Fruit fly (Drosophila melanogaster) whole organism, prepupa: ENCODE measurements around the gene Hph.

ENCODE experiments used
- Blimp-1 ChIP-seq: fragments of 200-800 bp; sonication (Bioruptor generic); optimal IDR thresholded peaks from 3 replicates; lab custom pipeline; 2017; ENCODE audit warnings: missing biosample characterization, missing genetic modification characterization, mild to moderate bottlenecking, moderate library complexity, missing genetic modification reagents
- CG10631 ChIP-seq: fragments of 200-800 bp; sonication (Bioruptor generic); optimal IDR thresholded peaks from 2 replicates; lab custom pipeline; 2016; ENCODE audit warnings: missing biosample characterization, missing genetic modification characterization
- CG11294 ChIP-seq: fragments of 200-800 bp; sonication (Bioruptor generic); IDR thresholded peaks from 2 replicates; pipeline ENCODE4 v1.3.6; 2022; ENCODE audit warnings: missing biosample characterization, missing genetic modification characterization
- CG11762 ChIP-seq: fragments of 200-800 bp; sonication (Bioruptor generic); optimal IDR thresholded peaks from 3 replicates; lab custom pipeline; 2016; ENCODE audit warnings: missing biosample characterization, missing genetic modification characterization; ENCODE audit not compliant: insufficient read depth
- CG11902 ChIP-seq: fragments of 200-800 bp; sonication (Bioruptor generic); optimal IDR thresholded peaks from 3 replicates; lab custom pipeline; 2016; ENCODE audit warnings: missing biosample characterization, missing genetic modification characterization
- CG1621 ChIP-seq: fragments of 200-800 bp; sonication (Bioruptor generic); optimal IDR thresholded peaks from 3 replicates; lab custom pipeline; 2018; ENCODE audit warnings: missing biosample characterization, mild to moderate bottlenecking, missing genetic modification characterization
- CG3032 ChIP-seq: fragments of 200-800 bp; optimal IDR thresholded peaks from 2 replicates; lab custom pipeline; 2019; ENCODE audit warnings: missing biosample characterization, mild to moderate bottlenecking, missing genetic modification characterization, moderate library complexity
- CG3919 ChIP-seq: fragments of 200-800 bp; sonication (Bioruptor generic); optimal IDR thresholded peaks from 3 replicates; lab custom pipeline; 2016; ENCODE audit warnings: missing biosample characterization, missing genetic modification characterization
- CG4318 ChIP-seq: fragments of 200-800 bp; sonication (Bioruptor generic); optimal IDR thresholded peaks from 3 replicates; lab custom pipeline; 2017; ENCODE audit warnings: missing biosample characterization, mild to moderate bottlenecking, missing genetic modification characterization
- CG6163 ChIP-seq: fragments of 200-800 bp; sonication (Bioruptor generic); IDR thresholded peaks from 3 replicates; pipeline ENCODE4 v1.3.6; 2022; ENCODE audit warnings: missing biosample characterization, missing genetic modification characterization
- CG6792 ChIP-seq: fragments of 200-800 bp; sonication (Bioruptor generic); optimal IDR thresholded peaks from 3 replicates; lab custom pipeline; 2016; ENCODE audit warnings: missing biosample characterization, missing genetic modification characterization
- CG6808 ChIP-seq: fragments of 200-800 bp; sonication (Bioruptor generic); optimal IDR thresholded peaks from 3 replicates; lab custom pipeline; 2017; ENCODE audit warnings: missing biosample characterization, missing genetic modification characterization, mild to moderate bottlenecking, moderate library complexity, missing genetic modification reagents
- CG7368 ChIP-seq: fragments of 200-800 bp; sonication (Bioruptor generic); optimal IDR thresholded peaks from 3 replicates; lab custom pipeline; 2016; ENCODE audit warnings: missing biosample characterization, missing genetic modification characterization
- CG8119 ChIP-seq: fragments of 200-800 bp; sonication (Bioruptor generic); IDR thresholded peaks from 3 replicates; pipeline ENCODE4 v1.3.6; 2022; ENCODE audit warnings: missing biosample characterization, missing genetic modification characterization
- CG9139 ChIP-seq: fragments of 200-800 bp; sonication (Bioruptor generic); optimal IDR thresholded peaks from 3 replicates; lab custom pipeline; 2017; ENCODE audit warnings: missing biosample characterization, mild to moderate bottlenecking, missing genetic modification characterization
- Eip75B ChIP-seq: fragments of 200-800 bp; sonication (Bioruptor generic); optimal IDR thresholded peaks from 3 replicates; lab custom pipeline; 2016; ENCODE audit warnings: missing biosample characterization, missing genetic modification characterization
- Eip78C ChIP-seq: fragments of 200-800 bp; sonication (Bioruptor generic); peaks from one replicate; lab custom pipeline; 2016; ENCODE audit warnings: missing biosample characterization, missing genetic modification characterization
- Eip93F ChIP-seq: fragments of 200-800 bp; sonication (Bioruptor generic); optimal IDR thresholded peaks from 2 replicates; lab custom pipeline; 2016; ENCODE audit warnings: missing biosample characterization, mild to moderate bottlenecking, missing genetic modification characterization
- Ets96B ChIP-seq: fragments of 200-800 bp; optimal IDR thresholded peaks from 2 replicates; lab custom pipeline; 2019; ENCODE audit warnings: missing biosample characterization, mild to moderate bottlenecking, missing genetic modification characterization, moderate library complexity
- Hr39 ChIP-seq: fragments of 200-800 bp; sonication (Bioruptor generic); optimal IDR thresholded peaks from 2 replicates; lab custom pipeline; 2016; ENCODE audit warnings: missing biosample characterization, missing genetic modification characterization
- Lpt ChIP-seq: fragments of 200-800 bp; sonication (Bioruptor generic); optimal IDR thresholded peaks from 3 replicates; lab custom pipeline; 2016; ENCODE audit warnings: missing biosample characterization, missing genetic modification characterization
- Met ChIP-seq: fragments of 200-800 bp; sonication (Bioruptor generic); optimal IDR thresholded peaks from 3 replicates; lab custom pipeline; 2016; ENCODE audit warnings: missing biosample characterization, missing genetic modification characterization
- OdsH ChIP-seq: fragments of 200-800 bp; sonication (Bioruptor generic); optimal IDR thresholded peaks from 3 replicates; lab custom pipeline; 2016; ENCODE audit warnings: missing biosample characterization, missing genetic modification characterization
- Sox102F ChIP-seq: fragments of 200-800 bp; sonication (Bioruptor generic); optimal IDR thresholded peaks from 2 replicates; lab custom pipeline; 2016; ENCODE audit warnings: missing biosample characterization, mild to moderate bottlenecking, missing genetic modification characterization
- Sox14 ChIP-seq: fragments of 200-800 bp; sonication (Bioruptor generic); optimal IDR thresholded peaks from 3 replicates; lab custom pipeline; 2016; ENCODE audit warnings: missing biosample characterization, missing genetic modification characterization
- Sox15 ChIP-seq: fragments of 200-800 bp; sonication (Bioruptor generic); optimal IDR thresholded peaks from 3 replicates; lab custom pipeline; 2016; ENCODE audit warnings: missing biosample characterization, missing genetic modification characterization
- achi ChIP-seq: fragments of 200-800 bp; sonication (Bioruptor generic); optimal IDR thresholded peaks from 3 replicates; lab custom pipeline; 2016; ENCODE audit warnings: missing biosample characterization, missing genetic modification characterization
- cyc ChIP-seq: fragments of 200-800 bp; sonication (Bioruptor generic); optimal IDR thresholded peaks from 3 replicates; lab custom pipeline; 2016; ENCODE audit warnings: missing biosample characterization, missing genetic modification characterization
- dac ChIP-seq: fragments of 200-800 bp; sonication (Bioruptor generic); optimal IDR thresholded peaks from 2 replicates; lab custom pipeline; 2017; ENCODE audit warnings: missing biosample characterization, mild to moderate bottlenecking, missing genetic modification characterization
- esn ChIP-seq: fragments of 200-800 bp; sonication (Bioruptor generic); optimal IDR thresholded peaks from 2 replicates; lab custom pipeline; 2016; ENCODE audit warnings: missing biosample characterization, mild to moderate bottlenecking, missing genetic modification characterization, moderate library complexity
- fd59A ChIP-seq: fragments of 200-800 bp; sonication (Bioruptor generic); optimal IDR thresholded peaks from 2 replicates; lab custom pipeline; 2017; ENCODE audit warnings: missing biosample characterization, mild to moderate bottlenecking, missing genetic modification characterization, missing genetic modification reagents
- fd85E ChIP-seq: fragments of 200-800 bp; sonication (Bioruptor generic); optimal IDR thresholded peaks from 3 replicates; lab custom pipeline; 2016; ENCODE audit warnings: missing biosample characterization, missing genetic modification characterization
- fkh ChIP-seq: fragments of 200-800 bp; sonication (Bioruptor generic); optimal IDR thresholded peaks from 3 replicates; lab custom pipeline; 2017; ENCODE audit warnings: missing biosample characterization, mild to moderate bottlenecking, missing genetic modification characterization, moderate library complexity
- lz ChIP-seq: fragments of 200-800 bp; sonication (Bioruptor generic); optimal IDR thresholded peaks from 3 replicates; lab custom pipeline; 2016; ENCODE audit warnings: missing biosample characterization, missing genetic modification characterization
- salr ChIP-seq, 2 experiments: fragments of 200-800 bp; sonication (Bioruptor generic); optimal IDR thresholded peaks; 3 replicates each; lab custom pipeline; 2016 to 2018; ENCODE audit warnings: missing biosample characterization in 2 of 2, missing genetic modification characterization in 2 of 2, mild to moderate bottlenecking in 1 of 2
- spab ChIP-seq: fragments of 200-800 bp; sonication (Bioruptor generic); optimal IDR thresholded peaks from 2 replicates; lab custom pipeline; 2017; ENCODE audit warnings: missing biosample characterization, mild to moderate bottlenecking, missing genetic modification characterization, missing genetic modification reagents
- ss ChIP-seq, 2 experiments: fragments of 200-800 bp; sonication (Bioruptor generic); optimal IDR thresholded peaks; 2 replicates in 1 of 2; 3 replicates in 1 of 2; lab custom pipeline; 2017 to 2018; ENCODE audit warnings: mild to moderate bottlenecking in 2 of 2, missing biosample characterization in 2 of 2, missing genetic modification characterization in 2 of 2, moderate library complexity in 1 of 2

Gene Hph

DNA sequence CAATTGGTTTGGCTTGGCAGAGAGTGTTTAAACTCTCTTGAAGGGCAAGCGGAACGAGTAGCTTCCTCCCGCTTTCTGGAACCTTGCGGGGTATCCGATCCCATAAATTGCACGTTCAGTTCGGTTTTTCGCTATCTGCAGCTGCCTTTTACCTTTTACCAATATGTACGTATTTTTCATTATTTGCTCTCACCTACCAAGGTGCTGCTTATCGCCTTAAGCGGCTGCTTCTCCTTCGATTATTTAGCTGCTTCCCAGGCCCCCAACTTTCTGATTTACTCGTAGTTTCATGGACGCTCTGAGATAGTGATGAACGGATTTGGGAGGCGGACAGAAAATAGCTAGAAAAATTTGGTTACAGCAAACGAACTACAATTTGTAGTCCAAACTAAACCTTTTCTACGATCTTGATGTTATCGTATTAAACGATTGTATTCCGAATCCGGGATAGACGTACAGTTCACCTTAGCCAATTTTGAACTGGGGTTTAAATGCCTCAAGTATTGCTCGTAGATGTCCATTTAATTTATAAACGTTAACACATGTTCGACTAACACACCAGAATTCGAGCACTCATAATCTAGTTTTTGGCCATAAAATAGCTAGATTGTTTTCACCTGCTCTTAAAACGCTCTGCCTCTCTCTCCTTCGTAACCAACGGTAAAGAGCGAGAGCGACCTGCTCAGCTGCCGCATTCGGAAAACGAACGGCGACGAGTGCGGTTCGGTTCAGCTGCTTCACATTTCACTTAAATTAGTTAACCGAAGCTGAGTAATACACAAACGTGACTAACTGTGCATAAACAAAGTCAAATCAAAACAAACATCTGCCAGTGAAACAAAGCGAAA is 7.6 kb downstream of the Hph start (continued):
- TF ChIP-seq CG8119 (GFP tag; lab: Robert Waterston, UW) = no peak
- TF ChIP-seq salr (GFP tag; optimal IDR thresholded peaks at IDR 0.05; lab: Kevin White, UChicago) = peak in 1 of 2 experiments; percentile 57
- TF ChIP-seq spab (GFP tag; lab: Kevin White, UChicago) = peak; percentile 43
- TF ChIP-seq OdsH = peak; percentile 47
- peak; percentile 13 for TF ChIP-seq cyc
- peak; percentile 11 for TF ChIP-seq CG7368
- TF ChIP-seq achi (GFP tag; lab: Kevin White, UChicago) = peak; percentile 44
- peak; percentile 55 for TF ChIP-seq Sox102F
- TF ChIP-seq dac = peak; percentile 4
- TF ChIP-seq Met (GFP tag; lab: Kevin White, UChicago) = peak; percentile 55
- TF ChIP-seq Sox15 (GFP tag; lab: Kevin White, UChicago) = peak; percentile 4
- TF ChIP-seq fkh (GFP tag; lab: Kevin White, UChicago) = peak; percentile 56
- no peak for TF ChIP-seq CG9139 (GFP tag; lab: Kevin White, UChicago)
- peak; percentile 53 for TF ChIP-seq Ets96B (tag; lab: Kevin White, UChicago)
- TF ChIP-seq CG4318 = peak; percentile 12
- peak; percentile 49 for TF ChIP-seq fd59A
- TF ChIP-seq lz (GFP tag; lab: Kevin White, UChicago) = peak; percentile 49
- peak; percentile 10 for TF ChIP-seq Blimp-1
- peak; percentile 7 for TF ChIP-seq CG11902 (GFP tag; lab: Kevin White, UChicago)
- TF ChIP-seq Lpt = no peak
- peak; percentile 25 for TF ChIP-seq CG11762 (GFP tag; lab: Kevin White, UChicago)
- TF ChIP-seq ss (GFP tag; optimal IDR thresholded peaks at IDR 0.05; lab: Kevin White, UChicago) = peak; percentile 13 to 31
- TF ChIP-seq Sox14 (GFP tag; lab: Kevin White, UChicago) = peak; percentile 37
- no peak for TF ChIP-seq Eip93F (GFP tag; lab: Kevin White, UChicago)
- TF ChIP-seq CG3919 (GFP tag; lab: Kevin White, UChicago) = no peak
- peak; percentile 69 for TF ChIP-seq esn (GFP tag; lab: Kevin White, UChicago)
- TF ChIP-seq CG3032 = peak; percentile 64
- no peak for TF ChIP-seq CG11294 (GFP tag; lab: Robert Waterston, UW)

DNA sequence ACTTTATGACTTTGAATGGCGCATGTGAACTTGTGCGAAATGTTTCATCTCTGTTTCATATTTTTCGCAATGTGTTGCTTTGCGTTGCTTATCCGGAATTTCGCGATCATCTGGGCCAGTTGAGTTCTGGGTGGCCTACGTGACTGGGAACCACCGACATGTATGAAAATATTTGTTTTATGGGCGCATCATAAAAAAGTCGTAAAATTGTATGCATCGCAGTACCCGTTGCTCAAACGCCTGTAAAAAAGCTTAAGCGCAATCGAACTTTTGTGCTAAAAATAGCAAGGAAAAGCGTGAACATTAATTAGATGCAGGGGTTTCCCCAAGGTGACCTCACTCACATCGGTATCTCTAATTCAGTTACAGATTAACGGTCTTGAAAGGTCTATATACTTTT is 9.4 kb downstream of the Hph start:
- no peak for TF ChIP-seq Eip78C (GFP tag; lab: Kevin White, UChicago)
- TF ChIP-seq CG10631 (GFP tag; lab: Kevin White, UChicago) = no peak
- no peak for TF ChIP-seq CG6163 (GFP tag; lab: Robert Waterston, UW)
- TF ChIP-seq CG6792 = no peak
- no peak for TF ChIP-seq fd59A
- no peak for TF ChIP-seq Eip93F (GFP tag; lab: Kevin White, UChicago)
- TF ChIP-seq CG6808 (GFP tag; lab: Kevin White, UChicago) = no peak
- TF ChIP-seq ss (GFP tag; optimal IDR thresholded peaks at IDR 0.05; lab: Kevin White, UChicago) = no peak
- TF ChIP-seq achi (GFP tag; lab: Kevin White, UChicago) = no peak
- no peak for TF ChIP-seq spab (GFP tag; lab: Kevin White, UChicago)
- TF ChIP-seq fd85E (GFP tag; lab: Kevin White, UChicago) = no peak
- TF ChIP-seq OdsH = no peak
- TF ChIP-seq Eip75B (GFP tag; lab: Kevin White, UChicago) = no peak
- no peak for TF ChIP-seq Hr39
- no peak for TF ChIP-seq CG1621 (tag; lab: Kevin White, UChicago)
- TF ChIP-seq CG8119 (GFP tag; lab: Robert Waterston, UW) = no peak
- TF ChIP-seq CG11902 (GFP tag; lab: Kevin White, UChicago) = no peak
